Fruit fly (Drosophila melanogaster): ENCODE results near the gene CG3961.

dm6 chr3L:18861893-18862292 is 28.4 kb downstream of the CG3961 start:
- TF ChIP-seq CG8478 (optimal IDR thresholded peaks at IDR 0.05) (no peak), psq (optimal IDR thresholded peaks at IDR 0.05) (no peak)
